Worm (Caenorhabditis elegans): ENCODE measurements around the gene fbxb-35.

DNA sequence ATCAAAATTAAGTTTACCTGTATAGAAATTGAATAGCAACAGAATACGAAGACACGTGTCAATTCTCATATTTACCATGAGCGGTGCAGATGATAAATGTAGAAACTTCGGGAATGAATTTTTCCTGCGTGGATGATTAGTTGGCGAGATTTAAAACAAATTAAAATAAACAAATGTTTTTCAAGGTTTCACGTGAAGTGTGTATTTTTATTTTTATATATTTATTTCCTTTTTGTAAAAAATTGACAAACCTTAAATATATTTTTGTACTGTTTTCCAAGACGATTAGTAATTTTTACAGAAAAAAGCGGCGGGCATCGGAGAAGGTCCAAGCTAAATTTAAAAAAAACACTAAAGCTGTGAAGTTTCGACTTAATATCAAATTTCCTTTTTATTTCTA is 24.0 kb downstream of the fbxb-35 start, which contains the start of gene F07E5.8:
- TF ChIP-seq ces-1 (GFP tag; optimal IDR thresholded peaks at IDR 0.05) (no peak), skn-1 (tag; optimal IDR thresholded peaks at IDR 0.05) (no peak), elt-3 (tag; optimal IDR thresholded peaks at IDR 0.05) (no peak), dpl-1 (GFP tag; optimal IDR thresholded peaks at IDR 0.05) (no peak)

Data from whole organism, L1 larva.